Worm (Caenorhabditis elegans) whole organism, L2 larva: ENCODE results near the gene ZC196.9.

ENCODE experiments used
- F13H6.1 ChIP-seq: sonication (generic microtip); optimal IDR thresholded peaks from 2 replicates; lab custom pipeline; 2016; ENCODE audit warnings: missing genetic modification characterization, missing compliant biosample characterization
- R02D3.7 ChIP-seq: fragments of 150-350 bp; optimal IDR thresholded peaks from 2 replicates; lab custom pipeline; 2014; ENCODE audit warnings: missing biosample characterization, missing genetic modification characterization
- aly-2 ChIP-seq: fragments of 150-350 bp; optimal IDR thresholded peaks from 2 replicates; lab custom pipeline; 2014; ENCODE audit warnings: missing biosample characterization, missing genetic modification characterization
- ceh-16 ChIP-seq: fragments of 150-350 bp; optimal IDR thresholded peaks from 2 replicates; lab custom pipeline; 2014; ENCODE audit warnings: missing biosample characterization, missing genetic modification characterization
- elt-3 ChIP-seq: sonication (generic microtip); optimal IDR thresholded peaks from 2 replicates; lab custom pipeline; 2017; ENCODE audit warnings: missing biosample characterization, missing genetic modification characterization
- mab-5 ChIP-seq: fragments of 150-350 bp; optimal IDR thresholded peaks from 2 replicates; lab custom pipeline; 2014; ENCODE audit warnings: missing biosample characterization, missing genetic modification characterization
- nhr-10 ChIP-seq: sonication (generic microtip); optimal IDR thresholded peaks from 2 replicates; lab custom pipeline; 2017; ENCODE audit warnings: missing biosample characterization, missing genetic modification characterization
- sem-4 ChIP-seq: fragments of 150-350 bp; optimal IDR thresholded peaks from 2 replicates; lab custom pipeline; 2014; ENCODE audit warnings: missing biosample characterization, missing genetic modification reagents, missing genetic modification characterization

- TF ChIP-seq sem-4 (tag; lab: Kevin White, UChicago) (no peak), ceh-16 (no peak), aly-2 (no peak), R02D3.7 (no peak), nhr-10 (tag; lab: Kevin White, UChicago) (no peak), F13H6.1 (tag; lab: Kevin White, UChicago) (no peak), elt-3 (tag; lab: Kevin White, UChicago) (no peak), mab-5 (no peak)
These were observed 40.1 kb upstream of the ZC196.9 start for ce11 chrV:8767041-8767440.
